Fruit fly (Drosophila melanogaster) ovary, adult (tissue): ENCODE data around the gene form3.

Source experiments
- CG17801 ChIP-seq: fragments of 200-800 bp; optimal IDR thresholded peaks from 2 replicates; lab custom pipeline; 2019; ENCODE audit warnings: missing biosample characterization, mild to moderate bottlenecking, missing genetic modification characterization, moderate library complexity; ENCODE audit not compliant: partially characterized antibody

Gene form3

DNA sequence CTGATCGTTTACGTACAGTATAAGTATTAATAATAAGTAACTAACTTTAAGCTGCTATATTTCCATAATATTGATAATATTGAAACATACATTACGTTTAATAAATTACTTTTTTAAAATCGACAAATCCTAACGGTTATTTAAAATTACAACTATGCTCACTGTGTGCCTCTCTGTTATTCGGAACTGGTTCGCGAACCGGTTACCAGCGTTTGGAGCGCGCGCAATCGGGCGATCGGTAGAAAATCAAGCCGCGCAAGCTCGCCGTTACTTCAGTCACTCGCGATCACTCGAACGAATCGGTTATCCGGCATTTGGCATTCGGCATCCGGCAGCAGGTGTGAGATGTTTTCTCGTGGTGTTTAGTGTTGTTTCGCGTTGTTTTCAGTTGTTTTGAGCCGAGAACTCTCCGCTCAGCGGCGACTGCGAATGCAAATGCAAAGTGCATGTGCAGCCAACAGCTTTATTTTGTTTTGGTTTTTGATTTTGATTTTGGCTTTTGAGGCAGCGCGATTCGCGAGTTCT, at the start of gene form3:
form3 (plus strand) TSS at position 271 of the 525 bp plus-strand sequence.
- no peak for TF ChIP-seq CG17801 (GFP tag; lab: Kevin White, UChicago)

dm6 chr3L:7058401-7058999, 36.1 kb upstream of the form3 start:
- TF ChIP-seq CG17801 (GFP tag; lab: Kevin White, UChicago): no peak

DNA sequence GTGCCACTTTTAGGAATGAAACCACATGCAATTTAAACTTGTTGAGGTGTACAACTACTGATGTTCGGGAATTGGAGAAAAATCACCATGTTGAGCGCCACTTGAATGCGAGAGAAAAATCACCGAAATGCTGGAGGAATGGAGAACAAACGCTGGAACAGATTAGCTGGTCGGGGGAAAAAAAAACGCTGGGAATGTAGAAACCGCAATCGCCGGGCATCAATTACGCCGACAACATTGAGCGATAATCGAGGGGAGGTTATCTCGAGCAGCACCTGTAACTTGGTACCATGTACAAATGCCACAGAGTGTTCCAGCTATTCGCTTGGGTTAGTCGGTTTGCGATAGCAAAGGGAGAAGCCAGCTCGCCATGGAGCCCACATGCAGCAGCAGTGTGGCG, 28.6 kb upstream of the form3 start, which contains the start of gene CG14823:
CG14823 (plus strand) TSS at position 301 of the 400 bp plus-strand sequence.
- TF ChIP-seq CG17801 (GFP tag; lab: Kevin White, UChicago): no peak

- TF ChIP-seq CG17801 (GFP tag; lab: Kevin White, UChicago): no peak
Observed at dm6 chr3L:7069099-7069498, 25.5 kb upstream of the form3 start, which contains the start of gene CG32391. Gene CG32391, minus strand, starts transcription at chr3L:7069199.

dm6 chr3L:7075147-7075546, 19.5 kb upstream of the form3 start, which contains the start of gene CG34030:
Gene CG34030, minus strand, starts transcription at chr3L:7075247.
- no peak for TF ChIP-seq CG17801 (GFP tag; lab: Kevin White, UChicago)

- TF ChIP-seq CG17801 (GFP tag; lab: Kevin White, UChicago): no peak
Observed at dm6 chr3L:7077258-7077657, 17.4 kb upstream of the form3 start, which contains the start of gene CG8641. Gene CG8641, minus strand, starts transcription at chr3L:7077462.

- no peak for TF ChIP-seq CG17801 (GFP tag; lab: Kevin White, UChicago)
Observed at dm6 chr3L:7082168-7082567, 12.4 kb upstream of the form3 start.

- no peak for TF ChIP-seq CG17801 (GFP tag; lab: Kevin White, UChicago)
Observed at dm6 chr3L:7086093-7086492, 8.5 kb upstream of the form3 start.

DNA sequence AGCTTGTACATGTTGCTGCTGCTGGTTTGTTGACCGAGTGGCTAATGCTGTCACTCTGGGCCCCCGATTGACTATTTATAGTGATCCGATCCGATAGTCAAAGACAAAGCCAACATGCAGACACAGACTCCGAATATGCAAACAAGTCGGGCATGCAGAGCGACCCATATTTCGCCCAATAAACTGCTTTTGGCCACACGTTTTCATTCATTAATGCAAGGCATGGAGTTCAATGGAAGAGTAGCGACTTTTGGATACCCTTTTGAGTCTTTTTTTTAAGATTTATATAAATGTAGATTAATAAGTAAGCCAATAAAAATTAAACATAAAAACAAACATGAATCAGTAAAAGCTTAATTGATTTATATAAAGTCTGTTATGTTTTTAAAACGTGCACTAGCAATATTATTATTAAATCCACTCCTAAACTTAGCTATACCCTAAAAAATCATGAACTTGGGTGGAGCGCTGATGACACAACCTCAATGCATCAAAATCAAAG, 8.0 kb upstream of the form3 start, which contains the start of gene Cpr65Ea:
Cpr65Ea (minus strand) TSS at position 51 of the 502 bp plus-strand sequence.
- no peak for TF ChIP-seq CG17801 (GFP tag; lab: Kevin White, UChicago)

DNA sequence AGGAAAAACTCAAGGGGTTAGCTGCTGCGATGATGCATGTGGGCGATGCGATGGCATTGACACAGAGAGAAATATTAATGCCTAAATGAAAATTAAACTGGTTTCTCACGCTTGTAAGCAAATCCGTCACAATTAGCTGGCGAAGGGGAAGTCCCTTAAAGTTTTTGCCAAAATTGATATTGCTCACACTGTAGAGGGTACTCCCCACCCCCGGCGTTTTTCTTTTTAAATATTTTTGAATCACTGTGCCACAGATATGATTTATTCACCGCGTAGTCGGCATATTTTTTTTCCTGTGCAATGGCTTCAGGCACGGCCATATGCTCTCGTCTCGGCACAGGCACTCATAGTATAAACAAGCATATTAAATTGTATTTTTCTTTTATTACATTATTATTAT, 7.3 kb upstream of the form3 start:
- no peak for TF ChIP-seq CG17801 (GFP tag; lab: Kevin White, UChicago)

DNA sequence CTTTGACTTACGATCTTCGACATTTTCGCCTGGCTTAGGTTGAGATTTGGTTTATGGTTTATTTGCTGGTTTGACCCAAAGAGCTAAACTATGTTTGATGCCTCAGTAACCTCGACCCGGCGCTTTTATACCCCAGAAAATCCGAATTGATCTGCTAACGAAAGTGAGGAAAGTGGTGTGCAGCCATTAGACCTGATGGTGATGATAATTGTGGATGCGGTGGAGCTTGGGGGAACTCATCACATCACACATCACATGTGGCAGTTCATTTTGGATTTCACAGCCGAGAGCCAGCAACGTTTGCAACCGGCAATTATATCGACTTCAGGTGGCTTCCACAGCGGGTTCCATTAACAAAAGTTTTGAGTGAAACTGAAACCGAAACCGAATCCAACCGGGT, 5.9 kb upstream of the form3 start, which contains the start of gene Cpr65Eb:
Cpr65Eb (minus strand) TSS at position 101 of the 400 bp plus-strand sequence.
- TF ChIP-seq CG17801 (GFP tag; lab: Kevin White, UChicago): no peak

- no peak for TF ChIP-seq CG17801 (GFP tag; lab: Kevin White, UChicago)
Observed at dm6 chr3L:7090764-7091163, 3.9 kb upstream of the form3 start.

- TF ChIP-seq CG17801 (GFP tag; lab: Kevin White, UChicago): no peak
Observed at dm6 chr3L:7091331-7091904, 3.2 kb upstream of the form3 start.

DNA sequence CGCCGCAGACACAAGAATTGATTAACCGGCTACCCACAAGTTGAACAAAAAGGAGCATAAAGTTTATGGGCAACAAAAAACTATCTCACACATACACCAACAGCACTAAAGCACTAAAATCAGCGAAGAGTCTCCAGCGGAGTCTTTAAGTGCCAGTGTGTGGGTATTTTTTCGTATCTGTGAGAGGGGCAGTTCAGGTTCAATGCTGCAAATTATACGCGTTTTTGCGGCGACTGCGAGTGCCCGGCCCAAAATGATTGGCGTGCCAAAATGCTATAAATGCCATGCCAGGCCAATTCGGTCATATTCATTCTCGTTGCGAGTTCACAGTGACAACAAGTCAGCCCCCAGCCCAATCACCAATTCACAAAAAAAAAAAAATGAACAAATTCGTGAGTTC, 1.7 kb upstream of the form3 start, which contains the start of gene Cpr65Ec:
Cpr65Ec (plus strand) TSS at position 301 of the 400 bp plus-strand sequence.
- TF ChIP-seq CG17801 (GFP tag; lab: Kevin White, UChicago): no peak

- no peak for TF ChIP-seq CG17801 (GFP tag; lab: Kevin White, UChicago)
Observed at dm6 chr3L:7094020-7094419, 598 bp upstream of the form3 start.
